Fruit fly (Drosophila melanogaster): ENCODE results near the gene CG13282.

dm6 chr2L:16852318-16852932, 18.1 kb upstream of the CG13282 start, which contains the start of gene CG31810:
- TF ChIP-seq BEAF-32 (GFP tag; optimal IDR thresholded peaks at IDR 0.05): no peak
- no peak for TF ChIP-seq Side (GFP tag; optimal IDR thresholded peaks at IDR 0.05)
- TF ChIP-seq CG11560 (tag; IDR thresholded peaks at IDR 0.05): no peak
- TF ChIP-seq CG6683 (GFP tag; optimal IDR thresholded peaks at IDR 0.05): no peak
- no peak for TF ChIP-seq CG16813 (GFP tag; IDR thresholded peaks at IDR 0.05; ENCODE audit: partially characterized antibody)
- no peak for TF ChIP-seq ac (GFP tag; optimal IDR thresholded peaks at IDR 0.05)
- TF ChIP-seq zen2 (GFP tag; IDR thresholded peaks at IDR 0.05; ENCODE audit: partially characterized antibody): no peak
- TF ChIP-seq gsb (GFP tag; IDR thresholded peaks at IDR 0.05): no peak
- TF ChIP-seq Hr78 (GFP tag; optimal IDR thresholded peaks at IDR 0.05): no peak
- no peak for TF ChIP-seq CG6854 (GFP tag; optimal IDR thresholded peaks at IDR 0.05)
- TF ChIP-seq disco-r (GFP tag; optimal IDR thresholded peaks at IDR 0.05): no peak
- TF ChIP-seq lbe (GFP tag; optimal IDR thresholded peaks at IDR 0.05): no peak
